Fruit fly (Drosophila melanogaster): Measurements from ENCODE around the gene Cnb.

The Cnb gene

DNA sequence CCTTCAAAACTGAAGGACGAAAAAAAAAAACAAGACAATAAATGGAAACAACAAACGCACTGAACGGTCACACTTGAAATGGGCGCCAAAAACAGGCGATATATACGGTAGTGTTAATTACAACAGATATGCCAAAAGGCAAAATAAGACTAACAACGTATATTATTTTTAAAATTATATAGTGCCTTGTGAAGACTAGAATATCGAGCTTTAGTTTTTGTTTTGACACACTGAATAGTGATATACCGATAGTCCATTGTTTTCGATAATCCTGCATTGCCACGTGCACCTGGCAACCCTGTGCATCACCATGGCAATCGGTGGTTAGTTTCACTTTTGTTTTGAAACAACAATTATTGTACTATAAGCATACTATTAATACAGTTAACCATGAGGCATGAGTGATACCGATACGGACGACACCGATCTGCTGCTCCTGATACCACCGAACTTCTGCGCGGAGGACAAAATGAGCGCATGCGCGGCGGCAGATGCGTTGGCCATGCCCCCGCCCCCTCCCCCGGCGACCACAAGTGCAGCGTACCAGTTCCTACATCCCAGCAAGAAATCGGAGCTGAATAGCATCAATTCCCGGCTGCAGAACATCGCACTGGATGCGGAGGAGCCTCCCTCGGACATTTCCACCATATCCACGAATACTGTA, at the start of gene Cnb, which contains the start of gene mu2:
Gene Cnb (plus strand): TSS at position 103 of the 664 bp plus-strand sequence.
Gene mu2 (minus strand): TSS at position 13 of the 664 bp plus-strand sequence.
- TF ChIP-seq CG17801 (GFP tag; optimal IDR thresholded peaks at IDR 0.05; ENCODE audit: partially characterized antibody), result peak; percentile 9

DNA sequence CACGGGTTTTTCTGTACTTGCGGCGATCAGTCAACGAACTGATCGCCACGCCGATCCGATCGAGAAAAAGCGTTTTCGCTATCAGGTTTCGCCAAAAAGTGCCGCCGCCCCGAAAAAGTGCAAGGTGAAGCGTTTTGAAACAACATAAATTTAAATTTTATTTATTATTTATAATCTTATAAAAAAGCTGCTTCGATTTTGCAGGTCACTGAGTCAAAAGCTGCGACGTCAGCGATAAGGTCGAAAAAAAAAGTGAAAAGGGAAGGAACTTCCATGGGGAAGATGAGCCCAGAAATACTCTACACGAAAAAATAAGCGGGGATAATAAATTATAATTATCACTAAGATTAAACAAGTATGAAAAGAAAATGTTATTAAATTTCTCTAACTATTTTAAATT, 49.7 kb upstream of the Cnb start:
- no peak for TF ChIP-seq CG17801 (GFP tag; optimal IDR thresholded peaks at IDR 0.05; ENCODE audit: partially characterized antibody)

- TF ChIP-seq CG17801 (GFP tag; optimal IDR thresholded peaks at IDR 0.05; ENCODE audit: partially characterized antibody), result no peak
Observed at dm6 chr3L:1899616-1900015, 47.7 kb upstream of the Cnb start.

- TF ChIP-seq CG17801 (GFP tag; optimal IDR thresholded peaks at IDR 0.05; ENCODE audit: partially characterized antibody), result no peak
Observed at dm6 chr3L:1900633-1901032, 46.7 kb upstream of the Cnb start.

- no peak for TF ChIP-seq CG17801 (GFP tag; optimal IDR thresholded peaks at IDR 0.05; ENCODE audit: partially characterized antibody)
Observed at dm6 chr3L:1904440-1904839, 42.9 kb upstream of the Cnb start.

- TF ChIP-seq CG17801 (GFP tag; optimal IDR thresholded peaks at IDR 0.05; ENCODE audit: partially characterized antibody), result no peak
Observed at dm6 chr3L:1905273-1905672, 42.1 kb upstream of the Cnb start.

dm6 chr3L:1906208-1906607, 41.2 kb upstream of the Cnb start:
- TF ChIP-seq CG17801 (GFP tag; optimal IDR thresholded peaks at IDR 0.05; ENCODE audit: partially characterized antibody), result no peak

dm6 chr3L:1909000-1909399, 38.4 kb upstream of the Cnb start:
- TF ChIP-seq CG17801 (GFP tag; optimal IDR thresholded peaks at IDR 0.05; ENCODE audit: partially characterized antibody), result no peak

- no peak for TF ChIP-seq CG17801 (GFP tag; optimal IDR thresholded peaks at IDR 0.05; ENCODE audit: partially characterized antibody)
Observed at dm6 chr3L:1910107-1910506, 37.3 kb upstream of the Cnb start, which contains the start of gene dsb. TSS of gene dsb (minus strand) at chr3L:1910197.

DNA sequence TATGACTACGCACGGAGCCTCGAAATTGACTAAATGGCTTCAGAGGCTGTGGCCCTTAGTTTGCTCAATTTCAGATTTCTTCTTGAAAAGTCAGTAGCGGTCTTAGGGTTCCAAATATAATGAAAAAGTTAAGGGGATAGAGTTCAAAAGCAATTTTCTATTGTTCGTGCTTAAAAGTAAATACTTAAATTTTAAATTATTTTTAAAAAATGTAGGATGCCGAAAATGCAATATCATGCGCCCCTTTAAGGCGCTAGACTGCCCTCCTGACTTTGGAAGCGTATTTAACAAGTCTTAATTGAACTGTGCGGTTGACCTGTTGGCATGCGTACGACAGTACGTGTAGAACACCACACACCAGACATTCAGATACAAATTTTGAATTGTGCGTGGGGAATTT, 32.7 kb upstream of the Cnb start:
- TF ChIP-seq CG17801 (GFP tag; optimal IDR thresholded peaks at IDR 0.05; ENCODE audit: partially characterized antibody), result no peak

- TF ChIP-seq CG17801 (GFP tag; optimal IDR thresholded peaks at IDR 0.05; ENCODE audit: partially characterized antibody), result no peak
Observed at dm6 chr3L:1916617-1917016, 30.7 kb upstream of the Cnb start.

DNA sequence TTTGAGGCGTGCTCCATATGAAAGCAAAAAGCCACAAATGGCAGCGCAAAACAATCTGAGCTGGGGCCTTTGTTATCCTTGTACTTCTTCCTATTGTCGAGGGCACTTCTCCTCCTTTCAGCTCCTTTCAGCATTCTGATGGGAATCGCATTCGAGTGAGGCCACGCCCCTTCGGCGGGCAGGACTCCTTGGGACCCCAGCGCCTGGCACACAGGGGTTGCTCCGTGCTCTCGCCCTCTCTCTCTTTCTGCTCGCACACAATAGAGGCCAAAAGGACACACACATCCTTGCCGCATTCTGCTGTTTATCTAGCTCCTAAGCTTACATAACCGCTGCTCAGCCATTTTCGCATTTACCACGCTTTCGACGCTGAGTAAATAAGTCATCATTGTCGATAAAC, 27.3 kb upstream of the Cnb start:
- no peak for TF ChIP-seq CG17801 (GFP tag; optimal IDR thresholded peaks at IDR 0.05; ENCODE audit: partially characterized antibody)

DNA sequence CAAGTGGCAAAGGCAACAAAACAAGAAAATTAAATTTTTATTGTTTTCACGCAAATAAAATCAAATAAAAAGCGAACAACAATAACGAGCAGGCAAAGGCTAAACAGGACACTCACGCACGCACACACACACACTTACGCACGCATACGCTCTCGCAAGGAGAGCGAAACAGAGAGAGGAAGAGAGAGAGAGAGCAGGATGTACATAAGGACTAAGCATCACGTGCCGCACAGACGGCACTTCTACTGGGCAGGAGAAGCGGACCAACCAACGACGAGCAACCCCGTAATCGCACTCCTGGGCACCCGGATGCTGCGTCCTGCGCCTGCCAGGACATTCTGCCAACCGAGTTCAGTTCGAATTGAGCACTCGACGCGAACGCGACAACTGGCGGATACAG, 26.4 kb upstream of the Cnb start, which contains the start of gene Dbx:
Gene Dbx (plus strand): TSS at position 365 of the 400 bp plus-strand sequence.
- TF ChIP-seq CG17801 (GFP tag; optimal IDR thresholded peaks at IDR 0.05; ENCODE audit: partially characterized antibody), result no peak

DNA sequence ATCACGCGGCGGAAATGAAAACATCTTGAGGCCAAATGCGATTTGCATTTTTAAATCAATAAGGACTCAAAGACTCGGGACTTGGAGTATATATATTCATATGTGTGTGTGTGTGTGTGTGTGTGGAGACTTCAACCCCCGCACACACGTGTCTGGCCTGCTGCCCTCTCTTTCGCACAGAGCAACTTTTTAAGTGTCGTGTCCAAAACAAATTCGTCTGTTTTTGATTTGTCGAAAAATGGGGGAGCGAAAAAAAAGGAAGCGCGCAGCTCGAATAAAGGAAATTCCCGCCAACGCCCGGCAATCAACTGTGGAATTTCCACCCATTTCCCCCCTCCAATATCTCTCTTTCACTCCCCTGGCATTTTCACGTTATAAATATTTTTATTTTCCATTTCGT, 18.4 kb upstream of the Cnb start:
- no peak for TF ChIP-seq CG17801 (GFP tag; optimal IDR thresholded peaks at IDR 0.05; ENCODE audit: partially characterized antibody)

DNA sequence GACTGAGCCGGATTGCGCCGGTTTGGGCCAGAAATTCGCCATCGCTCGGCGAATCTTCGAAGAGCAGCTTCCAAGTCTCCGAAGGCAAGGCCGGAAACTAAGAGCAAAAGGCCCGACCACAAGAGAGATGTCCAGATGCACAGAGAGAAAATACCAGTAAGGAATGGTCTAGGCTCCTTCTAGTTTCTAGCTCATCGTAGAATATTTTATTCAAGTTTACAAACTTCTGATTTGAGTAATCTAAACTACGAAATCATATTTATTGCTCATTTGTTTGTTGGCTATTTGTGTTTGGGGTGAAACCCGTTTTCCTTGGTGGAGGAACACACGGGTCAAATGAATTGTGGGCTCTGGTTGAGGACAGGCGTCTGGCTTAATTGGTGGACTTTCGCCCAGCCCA, 9.9 kb upstream of the Cnb start:
- TF ChIP-seq CG17801 (GFP tag; optimal IDR thresholded peaks at IDR 0.05; ENCODE audit: partially characterized antibody), result no peak

- TF ChIP-seq CG17801 (GFP tag; optimal IDR thresholded peaks at IDR 0.05; ENCODE audit: partially characterized antibody), result no peak
Observed at dm6 chr3L:1938767-1939166, 8.6 kb upstream of the Cnb start, which contains the start of the genes CG46523 and CG5687. TSS of gene CG46523 (minus strand) at chr3L:1939103. TSS of gene CG5687 (minus strand) at chr3L:1939103.

- no peak for TF ChIP-seq CG17801 (GFP tag; optimal IDR thresholded peaks at IDR 0.05; ENCODE audit: partially characterized antibody)
Observed at dm6 chr3L:1939983-1940504, 7.3 kb upstream of the Cnb start.
